Worm (Caenorhabditis elegans) whole organism, L4 larva: ENCODE measurements around the gene F01F1.3.

ENCODE experiments used
- F37D6.2 ChIP-seq: sonication (generic microtip); optimal IDR thresholded peaks from 2 replicates; lab custom pipeline; 2016; ENCODE audit warnings: mild to moderate bottlenecking, missing genetic modification characterization, missing compliant biosample characterization
- F49E8.2 ChIP-seq: sonication (generic microtip); optimal IDR thresholded peaks from 2 replicates; lab custom pipeline; 2016; ENCODE audit warnings: missing compliant biosample characterization, mild to moderate bottlenecking, missing genetic modification characterization, borderline replicate concordance
- T20F7.1 ChIP-seq: fragments of 200-800 bp; sonication (Bioruptor generic); optimal IDR thresholded peaks from 2 replicates; lab custom pipeline; 2018; ENCODE audit warnings: mild to moderate bottlenecking, missing genetic modification characterization, missing compliant biosample characterization
- T26A8.4 ChIP-seq: fragments of 200-800 bp; sonication (Bioruptor generic); IDR thresholded peaks from 2 replicates; pipeline ENCODE4 v1.3.6; 2022; ENCODE audit warnings: missing genetic modification characterization, missing compliant biosample characterization
- Y48G9A.11 ChIP-seq: fragments of 200-800 bp; sonication (Bioruptor generic); IDR thresholded peaks from 2 replicates; pipeline ENCODE4 v1.3.6; 2022; ENCODE audit warnings: missing genetic modification reagents, missing genetic modification characterization, missing compliant biosample characterization
- ZK337.2 ChIP-seq: fragments of 200-800 bp; sonication (Bioruptor generic); IDR thresholded peaks from 2 replicates; pipeline ENCODE4 v1.3.6; 2022; ENCODE audit warnings: missing genetic modification reagents, missing genetic modification characterization, missing compliant biosample characterization
- ama-1 ChIP-seq: fragments of 150-350 bp; optimal IDR thresholded peaks from 2 replicates; lab custom pipeline; 2014; ENCODE audit warnings: inconsistent platforms, mixed read lengths
- ceh-82 ChIP-seq: sonication (generic microtip); optimal IDR thresholded peaks from 2 replicates; lab custom pipeline; 2017; ENCODE audit warnings: missing biosample characterization, missing genetic modification characterization
- daf-16 ChIP-seq, 3 experiments: sonication (generic microtip); optimal IDR thresholded peaks; 2 replicates each; lab custom pipeline; 2016 to 2017; ENCODE audit warnings: missing genetic modification characterization in 3 of 3, missing genetic modification reagents in 3 of 3, mild to moderate bottlenecking in 2 of 3, missing compliant biosample characterization in 2 of 3, missing biosample characterization in 1 of 3, moderate library complexity in 1 of 3
- dmd-6 ChIP-seq: fragments of 200-800 bp; sonication (Bioruptor generic); IDR thresholded peaks from 2 replicates; pipeline ENCODE4 v1.3.6; 2022; ENCODE audit warnings: missing genetic modification reagents, missing genetic modification characterization, missing compliant biosample characterization
- dmd-8 ChIP-seq: fragments of 200-800 bp; sonication (Bioruptor generic); IDR thresholded peaks from 2 replicates; pipeline ENCODE4 v1.3.6; 2022; ENCODE audit warnings: missing genetic modification characterization, missing compliant biosample characterization
- dmd-9 ChIP-seq: fragments of 200-800 bp; sonication (Bioruptor generic); IDR thresholded peaks from 2 replicates; pipeline ENCODE4 v1.3.6; 2022; ENCODE audit warnings: missing genetic modification reagents, missing genetic modification characterization, missing compliant biosample characterization
- dpl-1 ChIP-seq: fragments of 150-350 bp; optimal IDR thresholded peaks from 2 replicates; lab custom pipeline; 2014; ENCODE audit warnings: missing biosample characterization, missing genetic modification reagents, missing genetic modification characterization
- duxl-1 ChIP-seq: sonication (generic microtip); optimal IDR thresholded peaks from 2 replicates; lab custom pipeline; 2016; ENCODE audit warnings: mild to moderate bottlenecking, missing genetic modification characterization, moderate library complexity, missing compliant biosample characterization; ENCODE audit not compliant: poor library complexity
- dve-1 ChIP-seq: sonication (generic microtip); optimal IDR thresholded peaks from 2 replicates; lab custom pipeline; 2017; ENCODE audit warnings: antibody characterized with exemption, mild to moderate bottlenecking, missing genetic modification characterization, missing compliant biosample characterization; ENCODE audit not compliant: insufficient read depth
- hif-1 ChIP-seq, 2 experiments: sonication (generic microtip); optimal IDR thresholded peaks; 2 replicates each; lab custom pipeline; 2016 to 2017; ENCODE audit warnings: missing compliant biosample characterization in 2 of 2, missing genetic modification characterization in 2 of 2, missing genetic modification reagents in 2 of 2, missing genotype in 2 of 2, mild to moderate bottlenecking in 1 of 2
- hlh-11 ChIP-seq: fragments of 200-800 bp; sonication (Bioruptor generic); optimal IDR thresholded peaks from 2 replicates; lab custom pipeline; 2018; ENCODE audit warnings: mild to moderate bottlenecking, missing genetic modification characterization, missing compliant biosample characterization
- hlh-30 ChIP-seq: sonication (generic microtip); optimal IDR thresholded peaks from 2 replicates; lab custom pipeline; 2017; ENCODE audit warnings: antibody characterized with exemption, mild to moderate bottlenecking, missing genetic modification characterization, missing compliant biosample characterization; ENCODE audit not compliant: insufficient read depth
- hmg-1.1 ChIP-seq: fragments of 200-800 bp; sonication (Bioruptor generic); IDR thresholded peaks from 2 replicates; pipeline ENCODE4 v1.3.6; 2022; ENCODE audit warnings: missing genetic modification reagents, missing genetic modification characterization, missing compliant biosample characterization
- lin-13 ChIP-seq: fragments of 150-350 bp; optimal IDR thresholded peaks from 2 replicates; lab custom pipeline; 2014; ENCODE audit warnings: missing biosample characterization, missing genetic modification reagents, missing genetic modification characterization
- lin-15B ChIP-seq: fragments of 150-350 bp; sonication (generic microtip); optimal IDR thresholded peaks from 3 replicates; lab custom pipeline; 2014; ENCODE audit warnings: missing biosample characterization, missing genetic modification characterization
- lin-38 ChIP-seq: fragments of 200-800 bp; sonication (Bioruptor generic); IDR thresholded peaks from 2 replicates; pipeline ENCODE4 v1.3.6; 2022; ENCODE audit warnings: missing genetic modification reagents, missing genetic modification characterization, missing compliant biosample characterization
- lir-3 ChIP-seq: sonication (generic microtip); optimal IDR thresholded peaks from 2 replicates; lab custom pipeline; 2016; ENCODE audit warnings: mild to moderate bottlenecking, missing genetic modification characterization, missing compliant biosample characterization
- lsy-2 ChIP-seq, 2 experiments: fragments of 150-350 bp in 1 of 2; sonication (generic microtip) in 1 of 2; optimal IDR thresholded peaks; 2 replicates each; lab custom pipeline; 2014 to 2017; ENCODE audit warnings: missing biosample characterization in 2 of 2, missing genetic modification characterization in 2 of 2
- madf-9 ChIP-seq: fragments of 200-800 bp; sonication (Bioruptor generic); conservative IDR thresholded peaks from 2 replicates; pipeline ENCODE4 v1.3.6; 2022; ENCODE audit warnings: missing genetic modification reagents, missing genetic modification characterization, missing compliant biosample characterization
- mep-1 ChIP-seq: fragments of 150-350 bp; sonication (generic microtip); optimal IDR thresholded peaks from 3 replicates; lab custom pipeline; 2014; ENCODE audit warnings: missing biosample characterization, missing genetic modification characterization
- mes-2 ChIP-seq: sonication (generic microtip); optimal IDR thresholded peaks from 2 replicates; lab custom pipeline; 2016; ENCODE audit warnings: missing genotype, mild to moderate bottlenecking, missing genetic modification characterization, missing compliant biosample characterization; ENCODE audit not compliant: poor library complexity, severe bottlenecking
- nhr-102 ChIP-seq: sonication (generic microtip); optimal IDR thresholded peaks from 2 replicates; lab custom pipeline; 2016; ENCODE audit warnings: mild to moderate bottlenecking, missing genetic modification characterization, moderate library complexity, missing compliant biosample characterization
- nhr-28 ChIP-seq: fragments of 150-350 bp; optimal IDR thresholded peaks from 2 replicates; lab custom pipeline; 2014; ENCODE audit warnings: missing biosample characterization, missing genetic modification characterization
- nhr-48 ChIP-seq: sonication (generic microtip); optimal IDR thresholded peaks from 2 replicates; lab custom pipeline; 2016; ENCODE audit warnings: mild to moderate bottlenecking, missing genetic modification characterization, missing compliant biosample characterization
- nhr-6 ChIP-seq: fragments of 150-350 bp; optimal IDR thresholded peaks from 2 replicates; lab custom pipeline; 2014; ENCODE audit warnings: missing biosample characterization, missing genetic modification characterization
- nhr-76 ChIP-seq: fragments of 150-350 bp; optimal IDR thresholded peaks from 2 replicates; lab custom pipeline; 2014; ENCODE audit warnings: missing biosample characterization, missing genetic modification characterization
- pha-4 ChIP-seq, 2 experiments: fragments of 150-350 bp in 1 of 2; fragments of 200-800 bp in 1 of 2; sonication (Bioruptor generic) in 1 of 2; IDR thresholded peaks in 1 of 2; optimal IDR thresholded peaks in 1 of 2; 2 replicates each; pipeline versions ENCODE4 v1.3.6 to Lab custom; 2014 to 2022; ENCODE audit warnings: missing genetic modification characterization in 2 of 2, missing genetic modification reagents in 2 of 2, missing biosample characterization in 1 of 2, missing compliant biosample characterization in 1 of 2
- pqm-1 ChIP-seq: sonication (generic microtip); optimal IDR thresholded peaks from 2 replicates; lab custom pipeline; 2017; ENCODE audit warnings: missing biosample characterization, missing genetic modification characterization
- rbr-2 ChIP-seq: sonication (generic microtip); optimal IDR thresholded peaks from 2 replicates; lab custom pipeline; 2016; ENCODE audit warnings: missing genotype, missing genetic modification characterization, missing compliant biosample characterization
- tra-1 ChIP-seq: fragments of 200-800 bp; sonication (Bioruptor generic); IDR thresholded peaks from 2 replicates; pipeline ENCODE4 v1.3.6; 2022; ENCODE audit warnings: missing genetic modification reagents, missing genetic modification characterization, missing compliant biosample characterization
- unc-130 ChIP-seq: sonication (generic microtip); optimal IDR thresholded peaks from 2 replicates; lab custom pipeline; 2016; ENCODE audit warnings: missing genetic modification reagents, missing genetic modification characterization, missing compliant biosample characterization
- unc-39 ChIP-seq: sonication (generic microtip); optimal IDR thresholded peaks from 2 replicates; lab custom pipeline; 2017; ENCODE audit warnings: missing biosample characterization, missing genetic modification characterization
- zag-1 ChIP-seq: fragments of 150-350 bp; optimal IDR thresholded peaks from 2 replicates; lab custom pipeline; 2014; ENCODE audit warnings: missing biosample characterization, missing genetic modification characterization
- ztf-7 ChIP-seq: fragments of 150-350 bp; optimal IDR thresholded peaks from 2 replicates; lab custom pipeline; 2014; ENCODE audit warnings: missing biosample characterization, missing genetic modification characterization

The F01F1.3 gene

ce11 chrIII:5871760-5872159 is at the start of gene F01F1.3, which contains the start of gene F01F1.11:
Gene F01F1.3, plus strand, starts transcription at chrIII:5871938.
Gene F01F1.11, minus strand, starts transcription at chrIII:5871877.
- TF ChIP-seq ztf-7 (tag; lab: Kevin White, UChicago), result no peak
- peak; percentile 76 for TF ChIP-seq madf-9 (GFP tag; lab: Robert Waterston, UW)
- peak; percentile 26 for TF ChIP-seq lin-13 (GFP tag; lab: Kevin White, UChicago)
- TF ChIP-seq lsy-2 (tag; optimal IDR thresholded peaks at IDR 0.05; lab: Kevin White, UChicago), result peak in 1 of 2 experiments; percentile 89
- TF ChIP-seq hlh-30, result peak; percentile 53
- TF ChIP-seq ZK337.2 (GFP tag; lab: Robert Waterston, UW), result peak; percentile 90
- TF ChIP-seq Y48G9A.11 (GFP tag; lab: Robert Waterston, UW), result peak; percentile 72
- TF ChIP-seq daf-16 (GFP tag; optimal IDR thresholded peaks at IDR 0.05; lab: Kevin White, UChicago), result no peak
- TF ChIP-seq daf-16 (tag; optimal IDR thresholded peaks at IDR 0.05; lab: Kevin White, UChicago), result peak; percentile 18
- peak; percentile 50; the same call in 1 of the 2 replicates for TF ChIP-seq T26A8.4 (GFP tag; lab: Robert Waterston, UW)
- peak; percentile 72 for TF ChIP-seq lin-38 (GFP tag; lab: Robert Waterston, UW)
- peak; percentile 75 for TF ChIP-seq dve-1
- peak; percentile 39 for TF ChIP-seq nhr-102 (tag; lab: Kevin White, UChicago)
- TF ChIP-seq tra-1 (GFP tag; lab: Robert Waterston, UW), result 0 out of 2 replicates have a peak, but pooled peaks have one; percentile 40
- TF ChIP-seq pqm-1 (tag; lab: Kevin White, UChicago), result no peak
- TF ChIP-seq lin-15B (tag; lab: Kevin White, UChicago), result no peak
- TF ChIP-seq nhr-76, result no peak
- peak; percentile 58 for TF ChIP-seq hmg-1.1 (GFP tag; lab: Robert Waterston, UW)
- TF ChIP-seq duxl-1 (tag; lab: Kevin White, UChicago), result peak; percentile 68
- no peak for TF ChIP-seq unc-39 (tag; lab: Kevin White, UChicago)
- TF ChIP-seq unc-130 (GFP tag; lab: Kevin White, UChicago), result peak; percentile 83
- peak; percentile 98 for TF ChIP-seq dpl-1 (GFP tag; lab: Kevin White, UChicago)
- TF ChIP-seq ceh-82, result no peak
- TF ChIP-seq F49E8.2 (tag; lab: Kevin White, UChicago), result peak; percentile 14
- TF ChIP-seq mes-2 (tag; lab: Kevin White, UChicago), result peak; percentile 99
- no peak for TF ChIP-seq dmd-8 (GFP tag; lab: Robert Waterston, UW)
- TF ChIP-seq nhr-28 (tag; lab: Kevin White, UChicago), result peak; percentile 41
- peak; percentile 61 for TF ChIP-seq T20F7.1 (GFP tag; lab: Kevin White, UChicago)
- TF ChIP-seq dmd-9 (GFP tag; lab: Robert Waterston, UW), result peak; percentile 77; the same call in 1 of the 2 replicates
- TF ChIP-seq mep-1 (tag; lab: Kevin White, UChicago), result peak; percentile 57
- TF ChIP-seq hif-1 (tag; optimal IDR thresholded peaks at IDR 0.05; lab: Kevin White, UChicago), result peak in 1 of 2 experiments; percentile 90
- TF ChIP-seq dmd-6 (GFP tag; lab: Robert Waterston, UW), result peak; percentile 71
- TF ChIP-seq lir-3 (tag; lab: Kevin White, UChicago), result no peak
- TF ChIP-seq rbr-2 (tag; lab: Kevin White, UChicago), result peak; percentile 44
- no peak for TF ChIP-seq zag-1 (tag; lab: Kevin White, UChicago)
- peak; percentile 9 for TF ChIP-seq nhr-48 (tag; lab: Kevin White, UChicago)
- TF ChIP-seq pha-4 (GFP tag; IDR thresholded peaks at IDR 0.05; lab: Robert Waterston, UW), result 0 out of 2 replicates have a peak, but pooled peaks have one; percentile 21
- TF ChIP-seq pha-4 (tag; optimal IDR thresholded peaks at IDR 0.05; lab: Kevin White, UChicago), result no peak
- TF ChIP-seq nhr-6 (tag; lab: Kevin White, UChicago), result peak; percentile 62
- TF ChIP-seq ama-1 (lab: Kevin White, UChicago), result no peak
- peak; percentile 51 for TF ChIP-seq hlh-11 (tag; lab: Kevin White, UChicago)
- TF ChIP-seq F37D6.2, result peak; percentile 30
